Fruit fly (Drosophila melanogaster) whole organism, wandering third instar larva: ENCODE data around the gene Nxf3.

Experiments used
- foxo ChIP-seq, 2 experiments: fragments of 200-800 bp; sonication (Bioruptor generic); optimal IDR thresholded peaks; 2 replicates in 1 of 2; 3 replicates in 1 of 2; lab custom pipeline; 2016 to 2017; ENCODE audit warnings: missing biosample characterization in 2 of 2, missing genetic modification characterization in 2 of 2
- pan ChIP-seq: fragments of >200 bp; optimal IDR thresholded peaks from 2 replicates; lab custom pipeline; 2017
- psq ChIP-seq: fragments of 200-800 bp; sonication (Bioruptor generic); optimal IDR thresholded peaks from 3 replicates; lab custom pipeline; 2017; ENCODE audit warnings: missing biosample characterization, mild to moderate bottlenecking, missing genetic modification characterization, moderate library complexity

Gene Nxf3

dm6 chr3L:14006704-14007126 is 41.7 kb downstream of the Nxf3 start:
- TF ChIP-seq pan = no peak
- no peak for TF ChIP-seq foxo (GFP tag; optimal IDR thresholded peaks at IDR 0.05; lab: Kevin White, UChicago)
- TF ChIP-seq psq (GFP tag; lab: Kevin White, UChicago) = peak; percentile 85
